Worm (Caenorhabditis elegans): ENCODE measurements around the gene K10C2.2.

DNA sequence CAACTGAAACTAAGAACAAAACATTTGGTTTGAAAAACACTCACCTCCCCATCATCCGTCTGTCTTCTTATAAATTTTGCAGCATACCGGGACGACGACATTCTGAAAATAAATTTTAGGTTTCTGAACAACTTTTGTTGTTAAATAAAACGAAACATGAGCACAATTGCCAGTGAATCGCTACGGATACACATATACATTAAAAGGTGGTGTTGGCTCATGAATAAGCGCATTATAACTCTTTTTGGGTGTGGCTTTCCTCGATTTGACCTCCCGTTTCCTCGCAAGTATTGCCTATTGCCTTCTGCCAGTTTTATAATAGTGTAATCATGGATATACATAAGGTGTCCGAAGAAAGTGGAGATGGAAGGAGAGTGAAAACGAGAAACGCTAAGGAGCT lies 42.1 kb downstream of the K10C2.2 start, which contains the start of gene igcm-2:
- TF ChIP-seq egrh-3 (GFP tag; IDR thresholded peaks at IDR 0.05) (no peak), ZK185.1 (tag; optimal IDR thresholded peaks at IDR 0.05; ENCODE audit: poor library complexity, severe bottlenecking) (no peak), T26A5.8 (tag; optimal IDR thresholded peaks at IDR 0.05) (no peak), ceh-58 (GFP tag; IDR thresholded peaks at IDR 0.05) (no peak), attf-5 (GFP tag; optimal IDR thresholded peaks at IDR 0.05) (no peak), unc-62 (GFP tag; optimal IDR thresholded peaks at IDR 0.05) (no peak), aptf-3 (GFP tag; IDR thresholded peaks at IDR 0.05) (no peak), F49E8.2 (tag; optimal IDR thresholded peaks at IDR 0.05; ENCODE audit: insufficient read depth) (no peak), ztf-25 (GFP tag; IDR thresholded peaks at IDR 0.05) (no peak)

Data from whole organism, young adult.